Worm (Caenorhabditis elegans) whole organism, young adult: ENCODE data around the gene hid-1.

Source experiments
- F37B4.10 ChIP-seq: fragments of 200-800 bp; sonication (Bioruptor generic); IDR thresholded peaks from 2 replicates; pipeline ENCODE4 v1.3.6; 2022; ENCODE audit warnings: missing genetic modification characterization, missing compliant biosample characterization
- pha-4 ChIP-seq: fragments of 150-350 bp; sonication (generic microtip); optimal IDR thresholded peaks from 2 replicates; lab custom pipeline; 2014; ENCODE audit warnings: missing biosample characterization, missing genetic modification reagents, missing genetic modification characterization

- TF ChIP-seq pha-4 (no peak), F37B4.10 (GFP tag; lab: Robert Waterston, UW) (no peak)
Observed at ce11 chrX:2439309-2439708, 49.5 kb upstream of the hid-1 start.
